Worm (Caenorhabditis elegans) whole organism, young adult: ENCODE results near the gene F52E1.5.
A peak's percentile ranks its signal among the peaks of the same experiment; 100 is the strongest.

Experiments
- B0261.1 ChIP-seq: sonication (generic microtip); optimal IDR thresholded peaks from 2 replicates; lab custom pipeline; 2016; ENCODE audit warnings: mild to moderate bottlenecking, missing genetic modification characterization, moderate library complexity, missing compliant biosample characterization
- C06A6.2 ChIP-seq: fragments of 200-800 bp; sonication (Bioruptor generic); conservative IDR thresholded peaks from 2 replicates; pipeline ENCODE4 v1.3.6; 2022; ENCODE audit warnings: missing genetic modification characterization, missing compliant biosample characterization
- C17E4.6 ChIP-seq: fragments of 200-800 bp; sonication (Bioruptor generic); IDR thresholded peaks from 2 replicates; pipeline ENCODE4 v1.3.6; 2022; ENCODE audit warnings: missing genetic modification reagents, missing genetic modification characterization, missing compliant biosample characterization
- D2030.7 ChIP-seq: fragments of 200-800 bp; sonication (Bioruptor generic); IDR thresholded peaks from 2 replicates; pipeline ENCODE4 v1.3.6; 2022; ENCODE audit warnings: missing genetic modification reagents, missing genetic modification characterization, missing compliant biosample characterization
- F22D6.2 ChIP-seq: sonication (generic microtip); optimal IDR thresholded peaks from 2 replicates; lab custom pipeline; 2016; ENCODE audit warnings: mild to moderate bottlenecking, missing genetic modification characterization, missing compliant biosample characterization
- F33H1.4 ChIP-seq: fragments of 200-800 bp; sonication (Bioruptor generic); IDR thresholded peaks from 2 replicates; pipeline ENCODE4 v1.3.6; 2022; ENCODE audit warnings: missing genetic modification reagents, missing genetic modification characterization, missing compliant biosample characterization
- F49E8.2 ChIP-seq: sonication (generic microtip); optimal IDR thresholded peaks from 3 replicates; lab custom pipeline; 2017; ENCODE audit warnings: missing genetic modification characterization, mild to moderate bottlenecking, missing compliant biosample characterization, antibody characterized with exemption, moderate library complexity; ENCODE audit not compliant: insufficient read depth
- F57C9.4 ChIP-seq: sonication (generic microtip); optimal IDR thresholded peaks from 2 replicates; lab custom pipeline; 2017; ENCODE audit warnings: mild to moderate bottlenecking, missing genetic modification characterization, missing compliant biosample characterization
- K11D2.4 ChIP-seq: fragments of 200-800 bp; sonication (Bioruptor generic); IDR thresholded peaks from 2 replicates; pipeline ENCODE4 v1.3.6; 2022; ENCODE audit warnings: missing genetic modification reagents, missing genetic modification characterization, missing compliant biosample characterization
- T07F8.4 ChIP-seq: sonication (generic microtip); optimal IDR thresholded peaks from 2 replicates; lab custom pipeline; 2016; ENCODE audit warnings: mild to moderate bottlenecking, missing genetic modification characterization, moderate library complexity, missing compliant biosample characterization
- T26A5.8 ChIP-seq: sonication (generic microtip); optimal IDR thresholded peaks from 2 replicates; lab custom pipeline; 2016; ENCODE audit warnings: missing genetic modification characterization, missing compliant biosample characterization
- Y53F4B.3 ChIP-seq: fragments of 200-800 bp; sonication (Bioruptor generic); IDR thresholded peaks from 2 replicates; pipeline ENCODE4 v1.3.6; 2022; ENCODE audit warnings: missing genetic modification reagents, missing genetic modification characterization, missing compliant biosample characterization
- Y53G8AR.9 ChIP-seq: fragments of 200-800 bp; sonication (Bioruptor generic); conservative IDR thresholded peaks from 2 replicates; pipeline ENCODE4 v1.3.6; 2022; ENCODE audit warnings: missing genetic modification reagents, missing genetic modification characterization, missing compliant biosample characterization
- ZK185.1 ChIP-seq: sonication (generic microtip); optimal IDR thresholded peaks from 2 replicates; lab custom pipeline; 2016; ENCODE audit warnings: mild to moderate bottlenecking, missing genetic modification characterization, missing compliant biosample characterization; ENCODE audit not compliant: poor library complexity, severe bottlenecking
- akir-1 ChIP-seq: fragments of 200-800 bp; sonication (Bioruptor generic); optimal IDR thresholded peaks from 2 replicates; lab custom pipeline; 2018; ENCODE audit warnings: mild to moderate bottlenecking, missing genetic modification characterization, moderate library complexity, missing compliant biosample characterization
- aptf-2 ChIP-seq: fragments of 200-800 bp; sonication (Bioruptor generic); conservative IDR thresholded peaks from 2 replicates; pipeline ENCODE4 v1.3.6; 2022; ENCODE audit warnings: missing genetic modification reagents, missing genetic modification characterization, missing compliant biosample characterization
- athp-1 ChIP-seq: sonication (generic microtip); optimal IDR thresholded peaks from 2 replicates; lab custom pipeline; 2017; ENCODE audit warnings: mild to moderate bottlenecking, missing genetic modification characterization, missing compliant biosample characterization
- attf-3 ChIP-seq: fragments of 200-800 bp; sonication (Bioruptor generic); conservative IDR thresholded peaks from 2 replicates; pipeline ENCODE4 v1.3.6; 2022; ENCODE audit warnings: missing genetic modification reagents, missing genetic modification characterization, missing compliant biosample characterization
- bed-1 ChIP-seq: fragments of 200-800 bp; sonication (Bioruptor generic); IDR thresholded peaks from 2 replicates; pipeline ENCODE4 v1.3.6; 2022; ENCODE audit warnings: missing genetic modification reagents, missing genetic modification characterization, missing compliant biosample characterization
- ccch-3 ChIP-seq: fragments of 200-800 bp; sonication (Bioruptor generic); optimal IDR thresholded peaks from 2 replicates; lab custom pipeline; 2018; ENCODE audit warnings: mild to moderate bottlenecking, missing genetic modification characterization, missing compliant biosample characterization
- ceh-27 ChIP-seq: fragments of 200-800 bp; sonication (Bioruptor generic); optimal IDR thresholded peaks from 2 replicates; lab custom pipeline; 2018; ENCODE audit warnings: mild to moderate bottlenecking, missing genetic modification characterization, moderate library complexity, missing compliant biosample characterization
- ceh-58 ChIP-seq: fragments of 200-800 bp; sonication (Bioruptor generic); IDR thresholded peaks from 2 replicates; pipeline ENCODE4 v1.3.6; 2022; ENCODE audit warnings: missing genetic modification characterization, missing compliant biosample characterization
- ceh-79 ChIP-seq: sonication (generic microtip); optimal IDR thresholded peaks from 2 replicates; lab custom pipeline; 2017; ENCODE audit warnings: mild to moderate bottlenecking, missing genetic modification characterization, missing compliant biosample characterization
- dox-1 ChIP-seq: fragments of 200-800 bp; sonication (Bioruptor generic); IDR thresholded peaks from 2 replicates; pipeline ENCODE4 v1.3.6; 2022; ENCODE audit warnings: missing genetic modification reagents, missing genetic modification characterization, missing compliant biosample characterization
- egl-18 ChIP-seq: fragments of 200-800 bp; sonication (Bioruptor generic); IDR thresholded peaks from 2 replicates; pipeline ENCODE4 v1.3.6; 2022; ENCODE audit warnings: missing genetic modification reagents, missing genetic modification characterization, missing compliant biosample characterization
- ekl-4 ChIP-seq: fragments of 200-800 bp; sonication (Bioruptor generic); IDR thresholded peaks from 2 replicates; pipeline ENCODE4 v1.3.6; 2022; ENCODE audit warnings: missing genetic modification reagents, missing genetic modification characterization, missing compliant biosample characterization
- ets-4 ChIP-seq: fragments of 200-800 bp; sonication (Bioruptor generic); optimal IDR thresholded peaks from 2 replicates; lab custom pipeline; 2018; ENCODE audit warnings: mild to moderate bottlenecking, missing genetic modification characterization, missing compliant biosample characterization
- fkh-3 ChIP-seq: sonication (generic microtip); optimal IDR thresholded peaks from 2 replicates; lab custom pipeline; 2016; ENCODE audit warnings: mild to moderate bottlenecking, missing genetic modification characterization, missing compliant biosample characterization
- hrde-1 ChIP-seq: sonication (generic microtip); optimal IDR thresholded peaks from 2 replicates; lab custom pipeline; 2016; ENCODE audit warnings: missing genetic modification characterization, mild to moderate bottlenecking, missing compliant biosample characterization, moderate library complexity, missing genotype, missing genetic modification reagents, borderline replicate concordance
- lin-54 ChIP-seq: fragments of 200-800 bp; sonication (Bioruptor generic); optimal IDR thresholded peaks from 2 replicates; lab custom pipeline; 2018; ENCODE audit warnings: mild to moderate bottlenecking, missing genetic modification characterization, missing compliant biosample characterization
- lsy-27 ChIP-seq: sonication (generic microtip); optimal IDR thresholded peaks from 2 replicates; lab custom pipeline; 2017; ENCODE audit warnings: missing genetic modification characterization, mild to moderate bottlenecking, missing compliant biosample characterization, antibody characterized with exemption, missing genotype, borderline replicate concordance; ENCODE audit not compliant: insufficient read depth
- madf-8 ChIP-seq: fragments of 200-800 bp; sonication (Bioruptor generic); conservative IDR thresholded peaks from 2 replicates; pipeline ENCODE4 v1.3.6; 2022; ENCODE audit warnings: missing genetic modification reagents, missing genetic modification characterization, missing compliant biosample characterization
- mcd-1 ChIP-seq: fragments of 200-800 bp; sonication (Bioruptor generic); IDR thresholded peaks from 2 replicates; pipeline ENCODE4 v1.3.6; 2022; ENCODE audit warnings: missing genetic modification reagents, missing genetic modification characterization, missing compliant biosample characterization
- nhr-120 ChIP-seq: fragments of 200-800 bp; sonication (Bioruptor generic); IDR thresholded peaks from 2 replicates; pipeline ENCODE4 v1.3.6; 2022; ENCODE audit warnings: missing genetic modification characterization, missing compliant biosample characterization
- rcor-1 ChIP-seq: fragments of 200-800 bp; sonication (Bioruptor generic); IDR thresholded peaks from 2 replicates; pipeline ENCODE4 v1.3.6; 2022; ENCODE audit warnings: missing genetic modification reagents, missing genetic modification characterization, missing compliant biosample characterization
- rec-8 ChIP-seq, 2 experiments: sonication (generic microtip); optimal IDR thresholded peaks; 2 replicates each; lab custom pipeline; 2016; ENCODE audit warnings: mild to moderate bottlenecking in 2 of 2, missing genetic modification characterization in 2 of 2, missing genetic modification reagents in 2 of 2, missing genotype in 2 of 2, missing biosample characterization in 1 of 2, missing compliant biosample characterization in 1 of 2, moderate library complexity in 1 of 2
- rpc-1 ChIP-seq, 2 experiments: fragments of 150-350 bp in 1 of 2; sonication (generic microtip) in 1 of 2; optimal IDR thresholded peaks; 2 replicates each; lab custom pipeline; 2014 to 2018; ENCODE audit warnings: missing biosample characterization in 1 of 2, missing genetic modification characterization in 1 of 2, missing genetic modification reagents in 1 of 2, missing genotype in 1 of 2
- snpc-4 ChIP-seq, 5 experiments: fragments of 150-350 bp in 1 of 5; sonication (generic microtip) in 4 of 5; optimal IDR thresholded peaks; 2 replicates each; lab custom pipeline; 2014 to 2018; ENCODE audit warnings: missing genetic modification characterization in 5 of 5, missing biosample characterization in 3 of 5, antibody characterized with exemption in 2 of 5, mild to moderate bottlenecking in 2 of 5, missing compliant biosample characterization in 2 of 5, missing genotype in 2 of 5, moderate library complexity in 2 of 5, missing genetic modification reagents in 1 of 5
- tbp1 ChIP-seq: fragments of 200-800 bp; sonication (Bioruptor generic); optimal IDR thresholded peaks from 2 replicates; lab custom pipeline; 2018; ENCODE audit warnings: mild to moderate bottlenecking, missing genetic modification characterization, missing compliant biosample characterization
- ztf-22 ChIP-seq: fragments of 200-800 bp; sonication (Bioruptor generic); optimal IDR thresholded peaks from 2 replicates; lab custom pipeline; 2018; ENCODE audit warnings: mild to moderate bottlenecking, missing genetic modification characterization, moderate library complexity, missing compliant biosample characterization
- ztf-25 ChIP-seq: fragments of 200-800 bp; sonication (Bioruptor generic); IDR thresholded peaks from 2 replicates; pipeline ENCODE4 v1.3.6; 2022; ENCODE audit warnings: missing genetic modification reagents, missing genetic modification characterization, missing compliant biosample characterization
- ztf-6 ChIP-seq: fragments of 200-800 bp; sonication (Bioruptor generic); IDR thresholded peaks from 2 replicates; pipeline ENCODE4 v1.3.6; 2022; ENCODE audit warnings: missing genetic modification reagents, missing genetic modification characterization, missing compliant biosample characterization

Gene F52E1.5

ce11 chrV:8413432-8414021 lies 34.2 kb downstream of the F52E1.5 start, which contains the start of gene vha-18 (continued):
- TF ChIP-seq nhr-120 (GFP tag; lab: Robert Waterston, UW) (no peak), F49E8.2 (peak; percentile 74), ceh-58 (GFP tag; lab: Robert Waterston, UW) (no peak), F22D6.2 (no peak), F57C9.4 (tag; lab: Kevin White, UChicago) (no peak), egl-18 (GFP tag; lab: Robert Waterston, UW) (no peak), ztf-6 (GFP tag; lab: Robert Waterston, UW) (no peak), hrde-1 (tag; lab: Kevin White, UChicago) (peak; percentile 49), ztf-25 (GFP tag; lab: Robert Waterston, UW) (no peak), ekl-4 (GFP tag; lab: Robert Waterston, UW) (peak; percentile 84), lin-54 (GFP tag; lab: Kevin White, UChicago) (peak; percentile 90), ZK185.1 (no peak), rpc-1 (optimal IDR thresholded peaks at IDR 0.05; lab: Kevin White, UChicago) (no peak), rpc-1 (tag; optimal IDR thresholded peaks at IDR 0.05; lab: Kevin White, UChicago) (no peak), rec-8 (tag; optimal IDR thresholded peaks at IDR 0.05; lab: Kevin White, UChicago) (no peak), fkh-3 (tag; lab: Kevin White, UChicago) (no peak), F33H1.4 (GFP tag; lab: Robert Waterston, UW) (peak; percentile 86), ets-4 (GFP tag; lab: Kevin White, UChicago) (no peak), ceh-27 (GFP tag; lab: Kevin White, UChicago) (no peak), Y53G8AR.9 (0 out of 2 replicates have a peak, but pooled peaks have one; percentile 60), rcor-1 (peak; percentile 91), T26A5.8 (tag; lab: Kevin White, UChicago) (no peak), madf-8 (GFP tag; lab: Robert Waterston, UW) (peak; percentile 94), C06A6.2 (GFP tag; lab: Robert Waterston, UW) (no peak), dox-1 (GFP tag; lab: Robert Waterston, UW) (peak; percentile 92), D2030.7 (GFP tag; lab: Robert Waterston, UW) (peak; percentile 97), ccch-3 (no peak), aptf-2 (0 out of 2 replicates have a peak, but pooled peaks have one; percentile 45), ztf-22 (no peak), K11D2.4 (GFP tag; lab: Robert Waterston, UW) (no peak), akir-1 (no peak)

ce11 chrV:8414036-8414728 lies 34.9 kb downstream of the F52E1.5 start, which contains the start of gene pos-1:
Gene pos-1 (plus strand): TSS chrV:8414086.
- no peak for TF ChIP-seq ccch-3
- TF ChIP-seq C17E4.6 (GFP tag; lab: Robert Waterston, UW) = no peak
- no peak for TF ChIP-seq mcd-1
- TF ChIP-seq tbp1 (GFP tag; lab: Kevin White, UChicago) = no peak
- no peak for TF ChIP-seq bed-1 (GFP tag; lab: Robert Waterston, UW)
- no peak for TF ChIP-seq rec-8 (tag; optimal IDR thresholded peaks at IDR 0.05; lab: Kevin White, UChicago)
- no peak for TF ChIP-seq ceh-79
- no peak for TF ChIP-seq T07F8.4 (tag; lab: Kevin White, UChicago)
- no peak for TF ChIP-seq B0261.1 (tag; lab: Kevin White, UChicago)
- TF ChIP-seq attf-3 (GFP tag; lab: Robert Waterston, UW) = no peak
- TF ChIP-seq hrde-1 (tag; lab: Kevin White, UChicago) = no peak
- TF ChIP-seq fkh-3 (tag; lab: Kevin White, UChicago) = no peak
- TF ChIP-seq athp-1 (tag; lab: Kevin White, UChicago) = no peak
- no peak for TF ChIP-seq ceh-58 (GFP tag; lab: Robert Waterston, UW)
- TF ChIP-seq snpc-4 (GFP tag; optimal IDR thresholded peaks at IDR 0.05; lab: Kevin White, UChicago) = no peak
- no peak for TF ChIP-seq snpc-4 (tag; optimal IDR thresholded peaks at IDR 0.05; lab: Kevin White, UChicago)
- TF ChIP-seq lsy-27 = no peak
- no peak for TF ChIP-seq Y53F4B.3 (GFP tag; lab: Robert Waterston, UW)
